Worm (Caenorhabditis elegans) whole organism, late embryonic: ENCODE results near the gene tmd-2.
A peak's percentile ranks its signal among the peaks of the same experiment; 100 is the strongest.

Experiments
- C08G9.2 ChIP-seq: sonication (generic microtip); optimal IDR thresholded peaks from 2 replicates; lab custom pipeline; 2016; ENCODE audit warnings: mild to moderate bottlenecking, missing genetic modification characterization, moderate library complexity, missing compliant biosample characterization
- C38D4.7 ChIP-seq: fragments of 200-800 bp; sonication (Bioruptor generic); optimal IDR thresholded peaks from 2 replicates; lab custom pipeline; 2018; ENCODE audit warnings: mild to moderate bottlenecking, missing genetic modification characterization, moderate library complexity, missing compliant biosample characterization
- K02D7.2 ChIP-seq: sonication (generic microtip); optimal IDR thresholded peaks from 2 replicates; lab custom pipeline; 2017; ENCODE audit warnings: mild to moderate bottlenecking, missing genetic modification characterization, missing compliant biosample characterization
- T23F11.4 ChIP-seq: fragments of 200-800 bp; sonication (Bioruptor generic); optimal IDR thresholded peaks from 2 replicates; lab custom pipeline; 2018; ENCODE audit warnings: mild to moderate bottlenecking, missing genetic modification characterization, missing compliant biosample characterization
- ahr-1 ChIP-seq: sonication (generic microtip); optimal IDR thresholded peaks from 2 replicates; lab custom pipeline; 2016; ENCODE audit warnings: missing genetic modification characterization, missing compliant biosample characterization
- ceh-14 ChIP-seq: sonication (generic microtip); optimal IDR thresholded peaks from 2 replicates; lab custom pipeline; 2016; ENCODE audit warnings: missing genotype, missing genetic modification characterization, missing compliant biosample characterization
- ceh-2 ChIP-seq: sonication (generic microtip); optimal IDR thresholded peaks from 2 replicates; lab custom pipeline; 2016; ENCODE audit warnings: missing genotype, missing genetic modification characterization, missing compliant biosample characterization
- ceh-24 ChIP-seq: sonication (generic microtip); optimal IDR thresholded peaks from 2 replicates; lab custom pipeline; 2016; ENCODE audit warnings: mild to moderate bottlenecking, missing genetic modification characterization, missing compliant biosample characterization
- ceh-30 ChIP-seq: fragments of 150-350 bp; optimal IDR thresholded peaks from 2 replicates; lab custom pipeline; 2014; ENCODE audit warnings: missing biosample characterization, missing genetic modification characterization
- ceh-31 ChIP-seq: sonication (generic microtip); optimal IDR thresholded peaks from 2 replicates; lab custom pipeline; 2016; ENCODE audit warnings: missing genetic modification characterization, missing compliant biosample characterization
- ceh-34 ChIP-seq: sonication (generic microtip); optimal IDR thresholded peaks from 2 replicates; lab custom pipeline; 2016; ENCODE audit warnings: mild to moderate bottlenecking, missing genetic modification characterization, missing compliant biosample characterization
- ceh-45 ChIP-seq: fragments of 200-800 bp; sonication (Bioruptor generic); IDR thresholded peaks from 2 replicates; pipeline ENCODE4 v1.3.6; 2022; ENCODE audit warnings: missing genetic modification reagents, missing genetic modification characterization, missing compliant biosample characterization
- ceh-48 ChIP-seq: sonication (generic microtip); optimal IDR thresholded peaks from 2 replicates; lab custom pipeline; 2016; ENCODE audit warnings: missing genetic modification characterization, inconsistent platforms, missing compliant biosample characterization
- ceh-6 ChIP-seq: fragments of 200-800 bp; sonication (Bioruptor generic); optimal IDR thresholded peaks from 2 replicates; lab custom pipeline; 2018; ENCODE audit warnings: mild to moderate bottlenecking, missing genetic modification characterization, missing compliant biosample characterization
- ceh-9 ChIP-seq: sonication (generic microtip); optimal IDR thresholded peaks from 2 replicates; lab custom pipeline; 2016; ENCODE audit warnings: mild to moderate bottlenecking, missing genetic modification characterization, inconsistent platforms, missing compliant biosample characterization
- che-1 ChIP-seq: sonication (generic microtip); optimal IDR thresholded peaks from 2 replicates; lab custom pipeline; 2016; ENCODE audit warnings: mild to moderate bottlenecking, missing genetic modification characterization, missing compliant biosample characterization
- dve-1 ChIP-seq: sonication (generic microtip); optimal IDR thresholded peaks from 2 replicates; lab custom pipeline; 2017; ENCODE audit warnings: antibody characterized with exemption, mild to moderate bottlenecking, missing genetic modification characterization, missing compliant biosample characterization
- elt-2 ChIP-seq: sonication (generic microtip); optimal IDR thresholded peaks from 2 replicates; lab custom pipeline; 2016; ENCODE audit warnings: missing genetic modification reagents, missing genetic modification characterization, missing compliant biosample characterization
- ets-4 ChIP-seq: sonication (generic microtip); optimal IDR thresholded peaks from 2 replicates; lab custom pipeline; 2016; ENCODE audit warnings: missing genetic modification characterization, missing compliant biosample characterization
- eyg-1 ChIP-seq: sonication (generic microtip); optimal IDR thresholded peaks from 2 replicates; lab custom pipeline; 2016; ENCODE audit warnings: missing genotype, missing genetic modification characterization, missing compliant biosample characterization
- fax-1 ChIP-seq: sonication (generic microtip); optimal IDR thresholded peaks from 2 replicates; lab custom pipeline; 2016; ENCODE audit warnings: missing genotype, missing genetic modification characterization, missing compliant biosample characterization
- fkh-10 ChIP-seq: fragments of 150-350 bp; optimal IDR thresholded peaks from 2 replicates; lab custom pipeline; 2014; ENCODE audit warnings: missing biosample characterization, missing genetic modification reagents, missing genetic modification characterization
- gmeb-2 ChIP-seq: sonication (generic microtip); optimal IDR thresholded peaks from 2 replicates; lab custom pipeline; 2016; ENCODE audit warnings: missing genetic modification characterization, inconsistent platforms, missing compliant biosample characterization
- hlh-13 ChIP-seq: fragments of 200-800 bp; sonication (Bioruptor generic); optimal IDR thresholded peaks from 2 replicates; lab custom pipeline; 2018; ENCODE audit warnings: mild to moderate bottlenecking, missing genetic modification characterization, missing compliant biosample characterization
- hlh-15 ChIP-seq: sonication (generic microtip); optimal IDR thresholded peaks from 2 replicates; lab custom pipeline; 2016; ENCODE audit warnings: missing genetic modification characterization, missing compliant biosample characterization
- hlh-30 ChIP-seq: sonication (generic microtip); optimal IDR thresholded peaks from 2 replicates; lab custom pipeline; 2017; ENCODE audit warnings: antibody characterized with exemption, missing genetic modification characterization, missing compliant biosample characterization; ENCODE audit not compliant: insufficient read depth
- hlh-8 ChIP-seq: sonication (generic microtip); optimal IDR thresholded peaks from 2 replicates; lab custom pipeline; 2016; ENCODE audit warnings: missing genotype, missing genetic modification characterization, missing compliant biosample characterization
- lim-6 ChIP-seq: sonication (generic microtip); optimal IDR thresholded peaks from 2 replicates; lab custom pipeline; 2016; ENCODE audit warnings: missing genetic modification characterization, missing compliant biosample characterization
- lin-11 ChIP-seq: fragments of 200-800 bp; sonication (Bioruptor generic); optimal IDR thresholded peaks from 2 replicates; lab custom pipeline; 2018; ENCODE audit warnings: mild to moderate bottlenecking, missing genetic modification characterization, missing compliant biosample characterization
- madf-2 ChIP-seq: sonication (generic microtip); optimal IDR thresholded peaks from 2 replicates; lab custom pipeline; 2017; ENCODE audit warnings: missing genetic modification characterization, missing compliant biosample characterization
- mec-3 ChIP-seq: sonication (generic microtip); optimal IDR thresholded peaks from 2 replicates; lab custom pipeline; 2016; ENCODE audit warnings: borderline replicate concordance, missing genetic modification characterization, missing compliant biosample characterization
- nfya-1 ChIP-seq: sonication (generic microtip); optimal IDR thresholded peaks from 2 replicates; lab custom pipeline; 2017; ENCODE audit warnings: missing genetic modification characterization, mild to moderate bottlenecking, missing compliant biosample characterization, antibody characterized with exemption, moderate library complexity
- nhr-11 ChIP-seq: fragments of 150-350 bp; optimal IDR thresholded peaks from 2 replicates; lab custom pipeline; 2014; ENCODE audit warnings: missing biosample characterization, missing genetic modification characterization
- npax-4 ChIP-seq: sonication (generic microtip); optimal IDR thresholded peaks from 2 replicates; lab custom pipeline; 2016; ENCODE audit warnings: missing genetic modification characterization, missing compliant biosample characterization
- odd-2 ChIP-seq: sonication (generic microtip); optimal IDR thresholded peaks from 2 replicates; lab custom pipeline; 2017; ENCODE audit warnings: antibody characterized with exemption, mild to moderate bottlenecking, missing genetic modification characterization, missing compliant biosample characterization
- pat-9 ChIP-seq: fragments of 200-800 bp; sonication (Bioruptor generic); optimal IDR thresholded peaks from 2 replicates; lab custom pipeline; 2018; ENCODE audit warnings: mild to moderate bottlenecking, missing genetic modification characterization, moderate library complexity, missing compliant biosample characterization
- pax-1 ChIP-seq: fragments of 150-350 bp; optimal IDR thresholded peaks from 2 replicates; lab custom pipeline; 2014; ENCODE audit warnings: missing biosample characterization, missing genetic modification characterization
- pha-2 ChIP-seq: sonication (generic microtip); optimal IDR thresholded peaks from 2 replicates; lab custom pipeline; 2017; ENCODE audit warnings: mild to moderate bottlenecking, missing genetic modification characterization, missing compliant biosample characterization
- pha-4 ChIP-seq: fragments of 150-350 bp; optimal IDR thresholded peaks from 2 replicates; lab custom pipeline; 2018; ENCODE audit warnings: missing biosample characterization, missing genetic modification reagents, missing genetic modification characterization
- pros-1 ChIP-seq: fragments of 150-350 bp; optimal IDR thresholded peaks from 2 replicates; lab custom pipeline; 2014; ENCODE audit warnings: missing biosample characterization, missing genetic modification reagents, missing genetic modification characterization
- ref-2 ChIP-seq: sonication (generic microtip); optimal IDR thresholded peaks from 2 replicates; lab custom pipeline; 2016; ENCODE audit warnings: missing genetic modification characterization, missing compliant biosample characterization
- sdc-2 ChIP-seq: sonication (generic microtip); optimal IDR thresholded peaks from 2 replicates; lab custom pipeline; 2016; ENCODE audit warnings: missing genotype, missing genetic modification characterization, missing compliant biosample characterization
- syd-9 ChIP-seq: sonication (generic microtip); optimal IDR thresholded peaks from 2 replicates; lab custom pipeline; 2016; ENCODE audit warnings: mild to moderate bottlenecking, missing genetic modification characterization, moderate library complexity, missing compliant biosample characterization
- tbx-7 ChIP-seq: sonication (generic microtip); optimal IDR thresholded peaks from 2 replicates; lab custom pipeline; 2016; ENCODE audit warnings: missing genotype, missing genetic modification characterization, missing compliant biosample characterization
- ttx-3 ChIP-seq: sonication (generic microtip); optimal IDR thresholded peaks from 2 replicates; lab custom pipeline; 2016; ENCODE audit warnings: missing genetic modification reagents, missing genetic modification characterization, missing compliant biosample characterization
- unc-3 ChIP-seq, 2 experiments: fragments of 200-800 bp in 1 of 2; sonication (Bioruptor generic) in 1 of 2; sonication (generic microtip) in 1 of 2; conservative IDR thresholded peaks in 1 of 2; optimal IDR thresholded peaks in 1 of 2; 2 replicates each; pipeline versions ENCODE4 v1.3.6 to Lab custom; 2016 to 2022; ENCODE audit warnings: missing compliant biosample characterization in 2 of 2, missing genetic modification characterization in 2 of 2, missing genetic modification reagents in 1 of 2
- unc-86 ChIP-seq: sonication (generic microtip); optimal IDR thresholded peaks from 2 replicates; lab custom pipeline; 2016; ENCODE audit warnings: missing genetic modification characterization, missing compliant biosample characterization
- ztf-16 ChIP-seq: sonication (generic microtip); optimal IDR thresholded peaks from 2 replicates; lab custom pipeline; 2017; ENCODE audit warnings: missing genetic modification characterization, missing compliant biosample characterization

tmd-2 gene

ce11 chrV:8342416-8342815 is 8.0 kb downstream of the tmd-2 start:
- TF ChIP-seq dve-1 (no peak), ceh-9 (tag; lab: Kevin White, UChicago) (no peak), ceh-45 (GFP tag; lab: Robert Waterston, UW) (no peak), unc-86 (no peak), ceh-6 (no peak), ceh-34 (tag; lab: Kevin White, UChicago) (no peak), gmeb-2 (tag; lab: Kevin White, UChicago) (no peak), syd-9 (tag; lab: Kevin White, UChicago) (no peak), hlh-8 (no peak), pat-9 (tag; lab: Kevin White, UChicago) (no peak), K02D7.2 (no peak), lin-11 (tag; lab: Kevin White, UChicago) (no peak), pax-1 (tag; lab: Kevin White, UChicago) (no peak), lim-6 (tag; lab: Kevin White, UChicago) (no peak), elt-2 (tag; lab: Kevin White, UChicago) (no peak), unc-3 (GFP tag; conservative IDR thresholded peaks at IDR 0.05; lab: Robert Waterston, UW) (no peak), unc-3 (tag; optimal IDR thresholded peaks at IDR 0.05; lab: Kevin White, UChicago) (no peak), eyg-1 (tag; lab: Kevin White, UChicago) (no peak), che-1 (tag; lab: Kevin White, UChicago) (no peak), T23F11.4 (GFP tag; lab: Kevin White, UChicago) (no peak)

ce11 chrV:8345436-8345835 is 11.0 kb downstream of the tmd-2 start, which contains the start of gene C08D8.1:
Gene C08D8.1, plus strand, starts transcription at chrV:8345759.
- TF ChIP-seq ceh-34 (tag; lab: Kevin White, UChicago) (no peak), fkh-10 (no peak), C08G9.2 (tag; lab: Kevin White, UChicago) (no peak), K02D7.2 (no peak), ceh-45 (GFP tag; lab: Robert Waterston, UW) (no peak), mec-3 (no peak), ets-4 (no peak)

ce11 chrV:8348959-8349389 is 14.5 kb downstream of the tmd-2 start:
- TF ChIP-seq ceh-31 (tag; lab: Kevin White, UChicago) (peak; percentile 0), C08G9.2 (tag; lab: Kevin White, UChicago) (peak; percentile 32), elt-2 (tag; lab: Kevin White, UChicago) (peak; percentile 42), pha-2 (tag; lab: Kevin White, UChicago) (no peak), pax-1 (tag; lab: Kevin White, UChicago) (no peak), ceh-2 (no peak), tbx-7 (tag; lab: Kevin White, UChicago) (no peak), mec-3 (no peak), hlh-30 (no peak), ceh-30 (tag; lab: Kevin White, UChicago) (no peak), ceh-34 (tag; lab: Kevin White, UChicago) (no peak), lin-11 (tag; lab: Kevin White, UChicago) (no peak), ztf-16 (no peak), ref-2 (no peak), hlh-13 (GFP tag; lab: Kevin White, UChicago) (no peak), ahr-1 (no peak), ceh-24 (tag; lab: Kevin White, UChicago) (no peak), ceh-14 (tag; lab: Kevin White, UChicago) (no peak), pros-1 (tag; lab: Kevin White, UChicago) (no peak), fkh-10 (no peak), pha-4 (tag; lab: Kevin White, UChicago) (no peak), sdc-2 (no peak), ceh-48 (no peak), nfya-1 (peak; percentile 42), C38D4.7 (GFP tag; lab: Kevin White, UChicago) (no peak), syd-9 (tag; lab: Kevin White, UChicago) (no peak), nhr-11 (tag; lab: Kevin White, UChicago) (no peak), fax-1 (tag; lab: Kevin White, UChicago) (no peak), unc-3 (GFP tag; conservative IDR thresholded peaks at IDR 0.05; lab: Robert Waterston, UW) (no peak), unc-3 (tag; optimal IDR thresholded peaks at IDR 0.05; lab: Kevin White, UChicago) (no peak), hlh-15 (no peak), hlh-8 (no peak), odd-2 (tag; lab: Kevin White, UChicago) (no peak), ttx-3 (no peak), npax-4 (tag; lab: Kevin White, UChicago) (no peak), madf-2 (tag; lab: Kevin White, UChicago) (no peak)
